Fruit fly (Drosophila melanogaster) whole organism, embryonic: ENCODE measurements around the gene CCT3.

Source experiments
- CG10209 ChIP-seq: fragments of 200-800 bp; sonication (Bioruptor generic); optimal IDR thresholded peaks from 3 replicates; lab custom pipeline; 2017; ENCODE audit warnings: missing biosample characterization, mild to moderate bottlenecking, missing genetic modification characterization, missing genetic modification reagents
- CG10267 ChIP-seq: fragments of 200-800 bp; sonication (Bioruptor generic); optimal IDR thresholded peaks from 2 replicates; lab custom pipeline; 2018; ENCODE audit warnings: missing biosample characterization, mild to moderate bottlenecking, missing genetic modification characterization, moderate library complexity
- CG12219 ChIP-seq: fragments of 200-800 bp; sonication (Bioruptor generic); optimal IDR thresholded peaks from 3 replicates; lab custom pipeline; 2018; ENCODE audit warnings: missing biosample characterization, mild to moderate bottlenecking, missing genetic modification characterization
- CG15073 ChIP-seq: fragments of 200-800 bp; sonication (Bioruptor generic); optimal IDR thresholded peaks from 2 replicates; lab custom pipeline; 2016; ENCODE audit warnings: missing biosample characterization, missing genetic modification characterization
- CG1602 ChIP-seq: fragments of 200-800 bp; sonication (Bioruptor generic); optimal IDR thresholded peaks from 3 replicates; lab custom pipeline; 2016; ENCODE audit warnings: missing biosample characterization, missing genetic modification characterization
- CG16813 ChIP-seq: fragments of 200-800 bp; sonication (Bioruptor generic); IDR thresholded peaks from 3 replicates; pipeline ENCODE4 v1.3.6; 2022; ENCODE audit warnings: missing biosample characterization, missing genetic modification characterization; ENCODE audit not compliant: partially characterized antibody
- CG17359 ChIP-seq: fragments of 200-800 bp; sonication (Bioruptor generic); optimal IDR thresholded peaks from 3 replicates; lab custom pipeline; 2018; ENCODE audit warnings: missing biosample characterization, mild to moderate bottlenecking, missing genetic modification characterization, moderate library complexity
- CG1792 ChIP-seq: fragments of 200-800 bp; sonication (Bioruptor generic); optimal IDR thresholded peaks from 2 replicates; lab custom pipeline; 2016; ENCODE audit warnings: missing biosample characterization, missing genetic modification characterization
- CG2875 ChIP-seq: fragments of 200-800 bp; sonication (Bioruptor generic); optimal IDR thresholded peaks from 2 replicates; lab custom pipeline; 2017; ENCODE audit warnings: missing biosample characterization, mild to moderate bottlenecking, missing genetic modification characterization, missing genetic modification reagents
- CG32767 ChIP-seq: fragments of 200-800 bp; sonication (Bioruptor generic); IDR thresholded peaks from 2 replicates; pipeline ENCODE4 v1.3.6; 2022; ENCODE audit warnings: missing biosample characterization, missing genetic modification characterization
- CG33557 ChIP-seq: fragments of 200-800 bp; sonication (Bioruptor generic); optimal IDR thresholded peaks from 2 replicates; lab custom pipeline; 2019; ENCODE audit warnings: missing biosample characterization, mild to moderate bottlenecking, missing genetic modification characterization, moderate library complexity
- CG6791 ChIP-seq: fragments of 200-800 bp; sonication (Bioruptor generic); IDR thresholded peaks from 3 replicates; pipeline ENCODE4 v1.3.6; 2022; ENCODE audit warnings: missing biosample characterization, missing genetic modification characterization; ENCODE audit not compliant: partially characterized antibody
- CG7372 ChIP-seq: fragments of 200-800 bp; sonication (Bioruptor generic); IDR thresholded peaks from 2 replicates; pipeline ENCODE4 v1.3.6; 2022; ENCODE audit warnings: missing biosample characterization, missing genetic modification characterization
- CG7786 ChIP-seq: fragments of 200-800 bp; sonication (Bioruptor generic); optimal IDR thresholded peaks from 2 replicates; lab custom pipeline; 2016; ENCODE audit warnings: missing biosample characterization, missing genetic modification characterization
- CG7928 ChIP-seq: fragments of 200-800 bp; sonication (Bioruptor generic); optimal IDR thresholded peaks from 2 replicates; lab custom pipeline; 2017; ENCODE audit warnings: missing biosample characterization, mild to moderate bottlenecking, missing genetic modification characterization
- CG7963 ChIP-seq: fragments of 200-800 bp; sonication (Bioruptor generic); IDR thresholded peaks from 3 replicates; pipeline ENCODE4 v1.3.6; 2022; ENCODE audit warnings: missing biosample characterization, missing genetic modification characterization; ENCODE audit not compliant: partially characterized antibody
- CG8765 ChIP-seq: fragments of 200-800 bp; sonication (Bioruptor generic); IDR thresholded peaks from 2 replicates; pipeline ENCODE4 v1.3.6; 2022; ENCODE audit warnings: missing biosample characterization, missing genetic modification characterization
- Dbx ChIP-seq: fragments of 200-800 bp; sonication (Bioruptor generic); IDR thresholded peaks from 3 replicates; pipeline ENCODE4 v1.3.6; 2022; ENCODE audit warnings: missing biosample characterization, missing genetic modification characterization
- E2f2 ChIP-seq: fragments of 200-800 bp; sonication (Bioruptor generic); IDR thresholded peaks from 2 replicates; pipeline ENCODE4 v1.3.6; 2022; ENCODE audit warnings: missing biosample characterization, missing genetic modification characterization
- Eip74EF ChIP-seq, 2 experiments: fragments of 200-800 bp in 1 of 2; fragments of >200 bp in 1 of 2; sonication (Bioruptor generic) in 1 of 2; optimal IDR thresholded peaks; 2 replicates each; lab custom pipeline; 2017 to 2019; ENCODE audit warnings: missing biosample characterization in 2 of 2, missing genetic modification characterization in 2 of 2, mild to moderate bottlenecking in 1 of 2, moderate library complexity in 1 of 2
- Ets97D ChIP-seq: fragments of 200-800 bp; sonication (Bioruptor generic); optimal IDR thresholded peaks from 3 replicates; lab custom pipeline; 2016; ENCODE audit warnings: missing biosample characterization, missing genetic modification characterization
- HLH3B ChIP-seq: fragments of 200-800 bp; sonication (Bioruptor generic); IDR thresholded peaks from 2 replicates; pipeline ENCODE4 v1.3.6; 2022; ENCODE audit warnings: missing biosample characterization, missing genetic modification characterization
- MBD-R2 ChIP-seq: fragments of 200-800 bp; sonication (Bioruptor generic); IDR thresholded peaks from 2 replicates; pipeline ENCODE4 v1.3.6; 2022; ENCODE audit warnings: missing biosample characterization, missing genetic modification characterization
- Mes4 ChIP-seq: fragments of 200-800 bp; sonication (Bioruptor generic); optimal IDR thresholded peaks from 2 replicates; lab custom pipeline; 2016; ENCODE audit warnings: missing biosample characterization, missing genetic modification characterization
- NFAT ChIP-seq: fragments of 200-800 bp; sonication (Bioruptor generic); IDR thresholded peaks from 2 replicates; pipeline ENCODE4 v1.3.6; 2022; ENCODE audit warnings: missing biosample characterization, missing genetic modification characterization
- Trl ChIP-seq, 3 experiments: fragments of >200 bp in 2 of 3; fragments of 200-800 bp in 1 of 3; sonication (Bioruptor generic) in 1 of 3; optimal IDR thresholded peaks; 2 replicates in 1 of 3; 3 replicates in 2 of 3; lab custom pipeline; 2016 to 2017; ENCODE audit warnings: missing biosample characterization in 1 of 3, missing genetic modification characterization in 1 of 3
- Xrp1 ChIP-seq: fragments of 200-800 bp; sonication (Bioruptor generic); IDR thresholded peaks from 2 replicates; pipeline ENCODE4 v1.3.6; 2022; ENCODE audit warnings: missing biosample characterization, missing genetic modification characterization
- cas ChIP-seq: fragments of 200-800 bp; sonication (Bioruptor generic); IDR thresholded peaks from 2 replicates; pipeline ENCODE4 v1.3.6; 2022; ENCODE audit warnings: missing biosample characterization, missing genetic modification characterization
- chm ChIP-seq: fragments of 200-800 bp; sonication (Bioruptor generic); IDR thresholded peaks from 2 replicates; pipeline ENCODE4 v1.3.6; 2022; ENCODE audit warnings: missing biosample characterization, missing genetic modification characterization
- chn ChIP-seq: fragments of 200-800 bp; sonication (Bioruptor generic); optimal IDR thresholded peaks from 2 replicates; lab custom pipeline; 2016; ENCODE audit warnings: missing biosample characterization, missing genetic modification characterization
- cwo ChIP-seq: fragments of 200-800 bp; sonication (Bioruptor generic); optimal IDR thresholded peaks from 3 replicates; lab custom pipeline; 2017; ENCODE audit warnings: missing biosample characterization, missing genetic modification characterization, mild to moderate bottlenecking, moderate library complexity, missing genetic modification reagents
- dpn ChIP-seq, 2 experiments: fragments of 200-800 bp; sonication (Bioruptor generic); optimal IDR thresholded peaks; 3 replicates each; lab custom pipeline; 2016; ENCODE audit warnings: missing biosample characterization in 2 of 2, missing genetic modification characterization in 2 of 2
- fd64A ChIP-seq: fragments of 200-800 bp; sonication (Bioruptor generic); optimal IDR thresholded peaks from 3 replicates; lab custom pipeline; 2018; ENCODE audit warnings: missing biosample characterization, mild to moderate bottlenecking, missing genetic modification characterization
- gce ChIP-seq: fragments of 200-800 bp; sonication (Bioruptor generic); IDR thresholded peaks from 3 replicates; pipeline ENCODE4 v1.3.6; 2022; ENCODE audit warnings: missing biosample characterization, missing genetic modification characterization
- gt ChIP-seq: fragments of 200-800 bp; sonication (Bioruptor generic); IDR thresholded peaks from 2 replicates; pipeline ENCODE4 v1.3.6; 2022; ENCODE audit warnings: missing biosample characterization, missing genetic modification characterization
- inv ChIP-seq: fragments of 200-800 bp; sonication (Bioruptor generic); IDR thresholded peaks from 2 replicates; pipeline ENCODE4 v1.3.6; 2022; ENCODE audit warnings: missing biosample characterization, missing genetic modification characterization; ENCODE audit not compliant: partially characterized antibody
- lmd ChIP-seq: fragments of 200-800 bp; sonication (Bioruptor generic); IDR thresholded peaks from 2 replicates; pipeline ENCODE4 v1.3.6; 2022; ENCODE audit warnings: missing biosample characterization, missing genetic modification characterization
- pnt ChIP-seq: fragments of 200-800 bp; sonication (Bioruptor generic); optimal IDR thresholded peaks from 3 replicates; lab custom pipeline; 2016; ENCODE audit warnings: missing biosample characterization, missing genetic modification characterization
- psq ChIP-seq: fragments of 200-800 bp; sonication (Bioruptor generic); optimal IDR thresholded peaks from 2 replicates; lab custom pipeline; 2017; ENCODE audit warnings: missing biosample characterization, missing genetic modification characterization
- ro ChIP-seq: fragments of 200-800 bp; sonication (Bioruptor generic); IDR thresholded peaks from 2 replicates; pipeline ENCODE4 v1.3.6; 2022; ENCODE audit warnings: missing biosample characterization, missing genetic modification characterization
- slou ChIP-seq: fragments of 200-800 bp; sonication (Bioruptor generic); optimal IDR thresholded peaks from 3 replicates; lab custom pipeline; 2016; ENCODE audit warnings: missing biosample characterization, missing genetic modification characterization
- stc ChIP-seq: fragments of 200-800 bp; sonication (Bioruptor generic); IDR thresholded peaks from 2 replicates; pipeline ENCODE4 v1.3.6; 2022; ENCODE audit warnings: missing biosample characterization, missing genetic modification characterization
- tna ChIP-seq: fragments of 200-800 bp; sonication (Bioruptor generic); IDR thresholded peaks from 2 replicates; pipeline ENCODE4 v1.3.6; 2022; ENCODE audit warnings: missing biosample characterization, missing genetic modification characterization; ENCODE audit not compliant: partially characterized antibody
- ttk ChIP-seq: fragments of 200-800 bp; sonication (Bioruptor generic); IDR thresholded peaks from 2 replicates; pipeline ENCODE4 v2.1.2; 2022; ENCODE audit warnings: missing biosample characterization, missing genetic modification characterization
- unc-4 ChIP-seq: fragments of 200-800 bp; sonication (Bioruptor generic); IDR thresholded peaks from 2 replicates; pipeline ENCODE4 v1.3.6; 2022; ENCODE audit warnings: missing biosample characterization, missing genetic modification characterization; ENCODE audit not compliant: partially characterized antibody
- unpg ChIP-seq: fragments of 200-800 bp; sonication (Bioruptor generic); optimal IDR thresholded peaks from 3 replicates; lab custom pipeline; 2018; ENCODE audit warnings: missing biosample characterization, mild to moderate bottlenecking, missing genetic modification characterization, moderate library complexity
- zen ChIP-seq: fragments of 200-800 bp; sonication (Bioruptor generic); optimal IDR thresholded peaks from 3 replicates; lab custom pipeline; 2018; ENCODE audit warnings: missing biosample characterization, mild to moderate bottlenecking, missing genetic modification characterization, moderate library complexity
- zf30C ChIP-seq: fragments of 200-800 bp; sonication (Bioruptor generic); optimal IDR thresholded peaks from 3 replicates; lab custom pipeline; 2018; ENCODE audit warnings: missing biosample characterization, mild to moderate bottlenecking, missing genetic modification characterization

CCT3 gene

DNA sequence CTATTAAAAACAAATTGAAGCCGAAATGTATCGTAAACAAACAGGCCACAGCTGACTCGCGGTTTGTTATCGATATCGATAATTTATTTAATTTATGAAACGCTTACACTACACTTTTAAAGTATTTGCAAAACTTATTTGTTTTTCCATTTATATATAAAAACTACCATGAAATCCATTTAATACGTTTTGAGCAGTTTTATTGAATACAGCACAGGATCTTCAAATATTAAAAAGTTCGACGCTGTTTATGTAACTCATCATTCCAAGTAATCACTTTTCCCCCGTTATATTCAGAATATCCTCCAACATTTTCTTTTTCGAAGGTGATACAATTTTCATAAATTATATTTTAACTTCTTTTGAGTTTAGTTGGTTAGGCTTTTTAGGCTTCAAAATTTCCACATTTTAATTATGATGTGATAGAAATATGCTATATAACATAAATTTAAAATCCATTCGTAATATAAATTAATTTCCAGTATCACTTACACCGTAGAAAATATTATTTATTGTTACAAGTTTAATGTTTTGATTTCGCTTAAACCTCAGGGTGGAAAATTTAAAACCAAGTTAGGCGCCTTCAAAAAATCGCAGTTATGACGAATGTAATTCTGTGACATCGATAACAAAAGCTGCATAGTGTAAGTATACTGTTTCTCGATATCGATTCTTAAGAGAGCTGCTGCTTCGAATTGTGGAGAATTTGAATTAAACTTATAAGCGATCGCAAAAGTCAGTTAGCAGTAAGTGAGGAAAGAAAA is at the start of gene CCT3, which contains the start of gene CG10324 (continued):
- peak; percentile 55 for TF ChIP-seq ttk
- peak; percentile 25 for TF ChIP-seq slou (GFP tag; lab: Kevin White, UChicago)
- peak; percentile 45 for TF ChIP-seq pnt (GFP tag; lab: Kevin White, UChicago)
- TF ChIP-seq CG8765 = peak; percentile 24; the same call in 1 of the 2 replicates
- TF ChIP-seq CG12219 (GFP tag; lab: Kevin White, UChicago) = peak; percentile 22
- TF ChIP-seq Trl (optimal IDR thresholded peaks at IDR 0.05; lab: Kevin White, UChicago) = no peak
- TF ChIP-seq Trl (GFP tag; optimal IDR thresholded peaks at IDR 0.05; lab: Kevin White, UChicago) = peak; percentile 28
- TF ChIP-seq CG1792 (GFP tag; lab: Kevin White, UChicago) = peak; percentile 9
- TF ChIP-seq gt (GFP tag; lab: Robert Waterston, UW) = peak; percentile 27; the same call in 1 of the 2 replicates
- TF ChIP-seq lmd (GFP tag; lab: Robert Waterston, UW) = peak; percentile 55
- peak; percentile 63 for TF ChIP-seq CG10267 (tag; lab: Kevin White, UChicago)
- TF ChIP-seq Mes4 (GFP tag; lab: Kevin White, UChicago) = no peak
- peak; percentile 70 for TF ChIP-seq CG17359
- peak; percentile 60 for TF ChIP-seq NFAT (GFP tag; lab: Robert Waterston, UW)
- peak; percentile 67 for TF ChIP-seq CG7372 (GFP tag; lab: Robert Waterston, UW)
- TF ChIP-seq CG6791 (GFP tag; lab: Robert Waterston, UW) = peak; percentile 76
- peak; percentile 26 for TF ChIP-seq CG7928
- TF ChIP-seq stc (GFP tag; lab: Robert Waterston, UW) = 0 out of 2 replicates have a peak, but pooled peaks have one; percentile 38
- TF ChIP-seq fd64A (GFP tag; lab: Kevin White, UChicago) = no peak
- TF ChIP-seq CG15073 = no peak
- TF ChIP-seq CG7963 = peak; percentile 48; the same call in 1 of the 3 replicates
- TF ChIP-seq inv (GFP tag; lab: Robert Waterston, UW) = peak; percentile 56
- TF ChIP-seq Xrp1 (GFP tag; lab: Robert Waterston, UW) = peak; percentile 74
- peak; percentile 67 for TF ChIP-seq unc-4 (GFP tag; lab: Robert Waterston, UW)
- TF ChIP-seq CG32767 (GFP tag; lab: Robert Waterston, UW) = peak; percentile 54
- no peak for TF ChIP-seq Eip74EF (GFP tag; optimal IDR thresholded peaks at IDR 0.05; lab: Kevin White, UChicago)
- TF ChIP-seq MBD-R2 (GFP tag; lab: Robert Waterston, UW) = peak; percentile 75
- TF ChIP-seq cas (GFP tag; lab: Robert Waterston, UW) = no peak
- peak; percentile 53; the same call in 1 of the 2 replicates for TF ChIP-seq chm (GFP tag; lab: Robert Waterston, UW)
- peak; percentile 16 for TF ChIP-seq psq
- peak; percentile 71 for TF ChIP-seq CG10209 (GFP tag; lab: Kevin White, UChicago)
- TF ChIP-seq E2f2 (GFP tag; lab: Robert Waterston, UW) = peak; percentile 79
- peak; percentile 44; the same call in 1 of the 3 replicates for TF ChIP-seq Dbx
- peak; percentile 35 for TF ChIP-seq cwo (GFP tag; lab: Kevin White, UChicago)
- peak; percentile 70 for TF ChIP-seq CG16813 (GFP tag; lab: Robert Waterston, UW)
- peak; percentile 41 for TF ChIP-seq CG7786 (GFP tag; lab: Kevin White, UChicago)
- no peak for TF ChIP-seq CG2875 (GFP tag; lab: Kevin White, UChicago)
- peak; percentile 41 for TF ChIP-seq zen
- no peak for TF ChIP-seq ro
- no peak for TF ChIP-seq Ets97D (GFP tag; lab: Kevin White, UChicago)
- TF ChIP-seq CG33557 (GFP tag; lab: Kevin White, UChicago) = peak; percentile 65
- peak; percentile 55 to 59 for TF ChIP-seq dpn (GFP tag; optimal IDR thresholded peaks at IDR 0.05; lab: Kevin White, UChicago)
- peak; percentile 76 for TF ChIP-seq unpg (GFP tag; lab: Kevin White, UChicago)
- peak; percentile 56 for TF ChIP-seq tna (GFP tag; lab: Robert Waterston, UW)
- peak; percentile 69 for TF ChIP-seq CG1602 (GFP tag; lab: Kevin White, UChicago)
- TF ChIP-seq HLH3B (GFP tag; lab: Robert Waterston, UW) = peak; percentile 63
- peak; percentile 59 for TF ChIP-seq chn (GFP tag; lab: Kevin White, UChicago)
- TF ChIP-seq gce (GFP tag; lab: Robert Waterston, UW) = no peak
- TF ChIP-seq zf30C (GFP tag; lab: Kevin White, UChicago) = no peak
